Worm (Caenorhabditis elegans): ENCODE results near the gene dnj-20.

The dnj-20 gene

DNA sequence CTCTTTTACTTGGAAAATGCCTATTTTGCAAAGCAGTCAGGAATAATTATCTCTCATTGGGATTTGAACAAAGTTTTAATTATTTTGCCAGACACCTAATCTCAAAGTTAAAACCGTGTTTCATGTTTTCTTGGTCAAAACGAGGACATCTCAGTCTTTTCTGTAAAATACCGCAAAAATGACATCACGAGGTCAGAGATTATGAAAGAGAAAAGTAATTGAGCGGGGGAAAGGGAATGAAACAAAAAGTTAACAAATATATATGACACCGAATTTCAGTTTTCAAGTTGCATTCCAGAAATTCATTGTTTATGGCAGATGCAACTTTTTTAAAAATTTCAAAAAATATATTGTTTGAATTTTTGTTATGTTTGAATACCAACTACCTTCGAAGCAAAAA, 21.4 kb downstream of the dnj-20 start:
- TF ChIP-seq flt-1 (GFP tag; IDR thresholded peaks at IDR 0.05) (no peak), med-1 (GFP tag; optimal IDR thresholded peaks at IDR 0.05; ENCODE audit: insufficient read depth) (no peak), ztf-23 (GFP tag; IDR thresholded peaks at IDR 0.05) (no peak), T22C8.4 (GFP tag; IDR thresholded peaks at IDR 0.05) (no peak), ztf-29 (GFP tag; IDR thresholded peaks at IDR 0.05) (no peak), tab-1 (GFP tag; IDR thresholded peaks at IDR 0.05) (no peak), ref-1 (GFP tag; conservative IDR thresholded peaks at IDR 0.05) (no peak), klf-2 (GFP tag; conservative IDR thresholded peaks at IDR 0.05) (no peak), cog-1 (tag; optimal IDR thresholded peaks at IDR 0.05) (no peak)

ce11 chrII:9601679-9602078, 22.3 kb downstream of the dnj-20 start:
- no peak for TF ChIP-seq ref-1 (GFP tag; conservative IDR thresholded peaks at IDR 0.05)
- TF ChIP-seq klf-2 (GFP tag; conservative IDR thresholded peaks at IDR 0.05) = no peak
- TF ChIP-seq cog-1 (tag; optimal IDR thresholded peaks at IDR 0.05) = no peak
- no peak for TF ChIP-seq med-1 (GFP tag; optimal IDR thresholded peaks at IDR 0.05; ENCODE audit: insufficient read depth)
- no peak for TF ChIP-seq ztf-29 (GFP tag; IDR thresholded peaks at IDR 0.05)
- no peak for TF ChIP-seq ztf-23 (GFP tag; IDR thresholded peaks at IDR 0.05)
- TF ChIP-seq T22C8.4 (GFP tag; IDR thresholded peaks at IDR 0.05) = no peak
- TF ChIP-seq flt-1 (GFP tag; IDR thresholded peaks at IDR 0.05) = no peak
- no peak for TF ChIP-seq tab-1 (GFP tag; IDR thresholded peaks at IDR 0.05)

ce11 chrII:9601069-9601468, 22.9 kb downstream of the dnj-20 start:
- TF ChIP-seq flt-1 (GFP tag; IDR thresholded peaks at IDR 0.05) = no peak
- no peak for TF ChIP-seq med-1 (GFP tag; optimal IDR thresholded peaks at IDR 0.05; ENCODE audit: insufficient read depth)
- no peak for TF ChIP-seq ref-1 (GFP tag; conservative IDR thresholded peaks at IDR 0.05)
- TF ChIP-seq cog-1 (tag; optimal IDR thresholded peaks at IDR 0.05) = no peak
- no peak for TF ChIP-seq tab-1 (GFP tag; IDR thresholded peaks at IDR 0.05)
- no peak for TF ChIP-seq klf-2 (GFP tag; conservative IDR thresholded peaks at IDR 0.05)
- TF ChIP-seq ztf-29 (GFP tag; IDR thresholded peaks at IDR 0.05) = no peak
- no peak for TF ChIP-seq ztf-23 (GFP tag; IDR thresholded peaks at IDR 0.05)
- no peak for TF ChIP-seq T22C8.4 (GFP tag; IDR thresholded peaks at IDR 0.05)

- TF ChIP-seq T22C8.4 (GFP tag; IDR thresholded peaks at IDR 0.05) = no peak
- TF ChIP-seq ztf-29 (GFP tag; IDR thresholded peaks at IDR 0.05) = no peak
- no peak for TF ChIP-seq flt-1 (GFP tag; IDR thresholded peaks at IDR 0.05)
- no peak for TF ChIP-seq med-1 (GFP tag; optimal IDR thresholded peaks at IDR 0.05; ENCODE audit: insufficient read depth)
- no peak for TF ChIP-seq cog-1 (tag; optimal IDR thresholded peaks at IDR 0.05)
- no peak for TF ChIP-seq ref-1 (GFP tag; conservative IDR thresholded peaks at IDR 0.05)
- no peak for TF ChIP-seq ztf-23 (GFP tag; IDR thresholded peaks at IDR 0.05)
- TF ChIP-seq klf-2 (GFP tag; conservative IDR thresholded peaks at IDR 0.05) = no peak
- no peak for TF ChIP-seq tab-1 (GFP tag; IDR thresholded peaks at IDR 0.05)
These were observed 23.8 kb downstream of the dnj-20 start for ce11 chrII:9600022-9600722.

DNA sequence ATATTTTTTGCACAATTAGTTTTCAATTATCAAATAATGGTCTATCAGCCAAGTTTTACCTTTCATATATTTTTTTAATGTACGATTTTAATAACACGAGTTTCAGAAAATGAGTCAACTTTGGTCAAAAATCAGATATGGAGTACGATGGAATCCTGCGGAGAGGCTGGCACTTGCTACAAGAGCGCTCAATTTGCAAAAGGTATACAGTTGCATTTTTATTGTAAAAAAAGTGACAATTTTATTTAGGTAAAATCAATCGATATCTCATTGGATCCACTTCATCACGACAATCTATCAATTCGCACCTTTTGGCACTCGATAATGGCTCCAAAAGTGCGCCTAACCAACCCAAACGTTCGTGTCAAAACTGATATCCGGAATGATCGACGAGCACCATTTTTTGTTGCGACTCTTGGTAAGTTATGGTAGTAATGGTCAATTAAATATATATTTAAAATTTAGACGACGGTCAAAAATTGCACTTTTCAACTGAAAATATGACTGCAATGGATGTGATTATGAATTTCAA, 26.4 kb downstream of the dnj-20 start, which contains the start of gene mrpl-53:
mrpl-53 (plus strand) TSS at position 107 of the 532 bp plus-strand sequence.
- TF ChIP-seq flt-1 (GFP tag; IDR thresholded peaks at IDR 0.05) (no peak), med-1 (GFP tag; optimal IDR thresholded peaks at IDR 0.05; ENCODE audit: insufficient read depth) (no peak), ztf-23 (GFP tag; IDR thresholded peaks at IDR 0.05) (no peak), klf-2 (GFP tag; conservative IDR thresholded peaks at IDR 0.05) (no peak), cog-1 (tag; optimal IDR thresholded peaks at IDR 0.05) (no peak), tab-1 (GFP tag; IDR thresholded peaks at IDR 0.05) (no peak), ref-1 (GFP tag; conservative IDR thresholded peaks at IDR 0.05) (no peak), T22C8.4 (GFP tag; IDR thresholded peaks at IDR 0.05) (no peak), ztf-29 (GFP tag; IDR thresholded peaks at IDR 0.05) (no peak)

DNA sequence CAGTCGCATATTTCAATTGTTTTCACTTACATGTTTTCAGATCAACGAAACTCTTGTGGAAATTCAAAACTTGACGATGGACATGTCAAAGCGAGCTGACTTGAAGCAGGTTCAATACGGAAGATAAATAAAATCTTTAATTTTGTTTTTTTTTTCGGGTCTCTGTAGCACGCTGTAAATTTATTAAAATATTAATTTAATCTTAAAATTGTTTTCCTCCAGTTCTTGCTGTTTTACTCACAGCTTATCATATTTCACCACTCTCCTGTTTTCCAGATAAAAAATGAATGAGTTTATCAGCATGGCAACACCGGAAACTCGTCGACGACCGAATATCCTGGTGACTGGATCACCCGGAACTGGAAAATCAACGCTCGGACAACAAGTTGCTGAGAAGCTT, 27.6 kb downstream of the dnj-20 start, which contains the start of gene E02H1.6:
E02H1.6 (plus strand) TSS at position 301 of the 400 bp plus-strand sequence.
- TF ChIP-seq klf-2 (GFP tag; conservative IDR thresholded peaks at IDR 0.05) (no peak), ztf-29 (GFP tag; IDR thresholded peaks at IDR 0.05) (no peak), T22C8.4 (GFP tag; IDR thresholded peaks at IDR 0.05) (no peak), cog-1 (tag; optimal IDR thresholded peaks at IDR 0.05) (no peak), ref-1 (GFP tag; conservative IDR thresholded peaks at IDR 0.05) (no peak), tab-1 (GFP tag; IDR thresholded peaks at IDR 0.05) (no peak), flt-1 (GFP tag; IDR thresholded peaks at IDR 0.05) (no peak), med-1 (GFP tag; optimal IDR thresholded peaks at IDR 0.05; ENCODE audit: insufficient read depth) (no peak), ztf-23 (GFP tag; IDR thresholded peaks at IDR 0.05) (no peak)

- no peak for TF ChIP-seq cog-1 (tag; optimal IDR thresholded peaks at IDR 0.05)
- no peak for TF ChIP-seq ztf-23 (GFP tag; IDR thresholded peaks at IDR 0.05)
These were observed 29.1 kb downstream of the dnj-20 start, which contains the start of gene E02H1.5 for ce11 chrII:9594924-9595323. Gene E02H1.5, plus strand, starts transcription at chrII:9595224.

DNA sequence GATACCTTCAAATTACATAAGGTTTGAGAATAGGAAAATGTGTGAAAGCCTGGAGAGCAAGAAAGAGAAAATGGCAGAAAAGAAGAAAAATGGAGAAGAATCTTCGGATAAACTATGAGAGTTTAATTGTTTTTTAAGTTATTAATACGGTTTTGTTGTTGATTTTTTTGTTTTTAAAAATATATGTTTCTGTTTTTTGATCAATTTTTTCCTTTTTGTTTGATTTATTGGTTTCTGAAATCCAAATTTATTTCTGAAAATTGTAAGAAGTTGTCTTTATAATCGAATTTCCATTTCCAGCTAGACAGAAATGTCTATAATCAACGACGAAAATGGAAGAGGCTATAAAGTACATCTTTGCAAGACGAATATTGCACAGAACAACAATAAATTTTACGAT, 31.2 kb downstream of the dnj-20 start, which contains the start of gene parp-2:
parp-2 (plus strand) TSS at position 301 of the 400 bp plus-strand sequence.
- TF ChIP-seq flt-1 (GFP tag; IDR thresholded peaks at IDR 0.05) (no peak), med-1 (GFP tag; optimal IDR thresholded peaks at IDR 0.05; ENCODE audit: insufficient read depth) (no peak), cog-1 (tag; optimal IDR thresholded peaks at IDR 0.05) (no peak), T22C8.4 (GFP tag; IDR thresholded peaks at IDR 0.05) (no peak), tab-1 (GFP tag; IDR thresholded peaks at IDR 0.05) (no peak), ref-1 (GFP tag; conservative IDR thresholded peaks at IDR 0.05) (no peak), klf-2 (GFP tag; conservative IDR thresholded peaks at IDR 0.05) (no peak), ztf-23 (GFP tag; IDR thresholded peaks at IDR 0.05) (no peak), ztf-29 (GFP tag; IDR thresholded peaks at IDR 0.05) (no peak)

ce11 chrII:9591071-9591470, 32.9 kb downstream of the dnj-20 start, which contains the start of the genes E02H1.1 and tag-124:
Gene E02H1.1, minus strand, starts transcription at chrII:9591164.
Gene tag-124, plus strand, starts transcription at chrII:9591292.
- TF ChIP-seq ztf-23 (GFP tag; IDR thresholded peaks at IDR 0.05) (peak; percentile 52; the same call in 1 of the 2 replicates), cog-1 (tag; optimal IDR thresholded peaks at IDR 0.05) (peak; percentile 7), flt-1 (GFP tag; IDR thresholded peaks at IDR 0.05) (peak; percentile 62), ref-1 (GFP tag; conservative IDR thresholded peaks at IDR 0.05) (no peak)

All from whole organism, midembryonic.